Worm (Caenorhabditis elegans) whole organism, young adult: ENCODE data around the gene his-7.

ENCODE experiments used
- B0019.2 ChIP-seq: fragments of 200-800 bp; sonication (Bioruptor generic); conservative IDR thresholded peaks from 2 replicates; pipeline ENCODE4 v1.3.6; 2022; ENCODE audit warnings: missing genetic modification reagents, missing genetic modification characterization, missing compliant biosample characterization
- B0261.1 ChIP-seq: sonication (generic microtip); optimal IDR thresholded peaks from 2 replicates; lab custom pipeline; 2016; ENCODE audit warnings: mild to moderate bottlenecking, missing genetic modification characterization, moderate library complexity, missing compliant biosample characterization
- F33H1.4 ChIP-seq: fragments of 200-800 bp; sonication (Bioruptor generic); IDR thresholded peaks from 2 replicates; pipeline ENCODE4 v1.3.6; 2022; ENCODE audit warnings: missing genetic modification reagents, missing genetic modification characterization, missing compliant biosample characterization
- F57A8.1 ChIP-seq: fragments of 200-800 bp; sonication (Bioruptor generic); optimal IDR thresholded peaks from 2 replicates; lab custom pipeline; 2018; ENCODE audit warnings: mild to moderate bottlenecking, missing genetic modification characterization, moderate library complexity, missing compliant biosample characterization
- K11D2.4 ChIP-seq: fragments of 200-800 bp; sonication (Bioruptor generic); IDR thresholded peaks from 2 replicates; pipeline ENCODE4 v1.3.6; 2022; ENCODE audit warnings: missing genetic modification reagents, missing genetic modification characterization, missing compliant biosample characterization
- K12H6.12 ChIP-seq: fragments of 200-800 bp; sonication (Bioruptor generic); optimal IDR thresholded peaks from 2 replicates; lab custom pipeline; 2018; ENCODE audit warnings: mild to moderate bottlenecking, missing genetic modification characterization, missing compliant biosample characterization
- Y53G8AR.9 ChIP-seq: fragments of 200-800 bp; sonication (Bioruptor generic); conservative IDR thresholded peaks from 2 replicates; pipeline ENCODE4 v1.3.6; 2022; ENCODE audit warnings: missing genetic modification reagents, missing genetic modification characterization, missing compliant biosample characterization
- Y79H2A.3 ChIP-seq: fragments of 200-800 bp; sonication (Bioruptor generic); conservative IDR thresholded peaks from 2 replicates; pipeline ENCODE4 v1.3.6; 2022; ENCODE audit warnings: missing genetic modification reagents, missing genetic modification characterization, missing compliant biosample characterization
- ama-1 ChIP-seq, 3 experiments: fragments of 150-350 bp in 1 of 3; sonication (generic microtip) in 2 of 3; optimal IDR thresholded peaks; 2 replicates each; lab custom pipeline; 2014 to 2018; ENCODE audit warnings: missing biosample characterization in 2 of 3, missing genetic modification characterization in 2 of 3, missing genetic modification reagents in 2 of 3
- attf-5 ChIP-seq: fragments of 200-800 bp; sonication (Bioruptor generic); optimal IDR thresholded peaks from 2 replicates; lab custom pipeline; 2018; ENCODE audit warnings: mild to moderate bottlenecking, missing genetic modification characterization, missing compliant biosample characterization
- attf-6 ChIP-seq: fragments of 200-800 bp; sonication (Bioruptor generic); IDR thresholded peaks from 2 replicates; pipeline ENCODE4 v1.3.6; 2022; ENCODE audit warnings: missing genetic modification reagents, missing genetic modification characterization, missing compliant biosample characterization
- cebp-2 ChIP-seq: fragments of 200-800 bp; sonication (Bioruptor generic); IDR thresholded peaks from 2 replicates; pipeline ENCODE4 v1.3.6; 2022; ENCODE audit warnings: missing genetic modification characterization, missing compliant biosample characterization
- ceh-58 ChIP-seq: fragments of 200-800 bp; sonication (Bioruptor generic); IDR thresholded peaks from 2 replicates; pipeline ENCODE4 v1.3.6; 2022; ENCODE audit warnings: missing genetic modification characterization, missing compliant biosample characterization
- ceh-79 ChIP-seq: sonication (generic microtip); optimal IDR thresholded peaks from 2 replicates; lab custom pipeline; 2017; ENCODE audit warnings: mild to moderate bottlenecking, missing genetic modification characterization, missing compliant biosample characterization
- dpl-1 ChIP-seq: fragments of 150-350 bp; optimal IDR thresholded peaks from 2 replicates; lab custom pipeline; 2014; ENCODE audit warnings: missing biosample characterization, missing genetic modification reagents, missing genetic modification characterization
- efl-1 ChIP-seq: fragments of 150-350 bp; optimal IDR thresholded peaks from 2 replicates; lab custom pipeline; 2014; ENCODE audit warnings: missing biosample characterization, missing genetic modification reagents, missing genetic modification characterization
- egl-44 ChIP-seq: fragments of 200-800 bp; sonication (Bioruptor generic); IDR thresholded peaks from 2 replicates; pipeline ENCODE4 v1.3.6; 2022; ENCODE audit warnings: missing genetic modification reagents, missing genetic modification characterization, missing compliant biosample characterization
- egrh-3 ChIP-seq: fragments of 200-800 bp; sonication (Bioruptor generic); IDR thresholded peaks from 2 replicates; pipeline ENCODE4 v1.3.6; 2022; ENCODE audit warnings: missing genetic modification reagents, missing genetic modification characterization, missing compliant biosample characterization
- ekl-4 ChIP-seq: fragments of 200-800 bp; sonication (Bioruptor generic); IDR thresholded peaks from 2 replicates; pipeline ENCODE4 v1.3.6; 2022; ENCODE audit warnings: missing genetic modification reagents, missing genetic modification characterization, missing compliant biosample characterization
- lin-40 ChIP-seq: sonication (generic microtip); optimal IDR thresholded peaks from 2 replicates; lab custom pipeline; 2016; ENCODE audit warnings: missing genetic modification characterization, mild to moderate bottlenecking, missing compliant biosample characterization, missing genotype, missing genetic modification reagents
- madf-6 ChIP-seq: fragments of 200-800 bp; sonication (Bioruptor generic); IDR thresholded peaks from 2 replicates; pipeline ENCODE4 v1.3.6; 2022; ENCODE audit warnings: missing genetic modification reagents, missing genetic modification characterization, missing compliant biosample characterization
- mes-4 ChIP-seq: sonication (generic microtip); optimal IDR thresholded peaks from 2 replicates; lab custom pipeline; 2016; ENCODE audit warnings: missing genotype, missing genetic modification characterization, missing compliant biosample characterization
- nfyb-1 ChIP-seq: fragments of 200-800 bp; sonication (Bioruptor generic); IDR thresholded peaks from 2 replicates; pipeline ENCODE4 v1.3.6; 2022; ENCODE audit warnings: missing genetic modification reagents, missing genetic modification characterization, missing compliant biosample characterization
- nhr-120 ChIP-seq: fragments of 200-800 bp; sonication (Bioruptor generic); IDR thresholded peaks from 2 replicates; pipeline ENCODE4 v1.3.6; 2022; ENCODE audit warnings: missing genetic modification characterization, missing compliant biosample characterization
- nhr-90 ChIP-seq: sonication (generic microtip); optimal IDR thresholded peaks from 2 replicates; lab custom pipeline; 2016; ENCODE audit warnings: missing genotype, mild to moderate bottlenecking, missing genetic modification characterization, missing compliant biosample characterization
- pha-4 ChIP-seq: fragments of 150-350 bp; sonication (generic microtip); optimal IDR thresholded peaks from 2 replicates; lab custom pipeline; 2014; ENCODE audit warnings: missing biosample characterization, missing genetic modification reagents, missing genetic modification characterization
- rcor-1 ChIP-seq: fragments of 200-800 bp; sonication (Bioruptor generic); IDR thresholded peaks from 2 replicates; pipeline ENCODE4 v1.3.6; 2022; ENCODE audit warnings: missing genetic modification reagents, missing genetic modification characterization, missing compliant biosample characterization
- rec-8 ChIP-seq, 2 experiments: sonication (generic microtip); optimal IDR thresholded peaks; 2 replicates each; lab custom pipeline; 2016; ENCODE audit warnings: mild to moderate bottlenecking in 2 of 2, missing genetic modification characterization in 2 of 2, missing genetic modification reagents in 2 of 2, missing genotype in 2 of 2, missing biosample characterization in 1 of 2, missing compliant biosample characterization in 1 of 2, moderate library complexity in 1 of 2
- sea-2 ChIP-seq: fragments of 200-800 bp; sonication (Bioruptor generic); IDR thresholded peaks from 2 replicates; pipeline ENCODE4 v1.3.6; 2022; ENCODE audit warnings: missing genetic modification characterization, missing compliant biosample characterization
- snpc-1.3 ChIP-seq: sonication (generic microtip); optimal IDR thresholded peaks from 2 replicates; lab custom pipeline; 2017; ENCODE audit warnings: missing genetic modification characterization, mild to moderate bottlenecking, missing compliant biosample characterization, antibody characterized with exemption, moderate library complexity, missing genotype, missing genetic modification reagents; ENCODE audit not compliant: insufficient read depth
- snpc-4 ChIP-seq, 5 experiments: fragments of 150-350 bp in 1 of 5; sonication (generic microtip) in 4 of 5; optimal IDR thresholded peaks; 2 replicates each; lab custom pipeline; 2014 to 2018; ENCODE audit warnings: missing genetic modification characterization in 5 of 5, missing biosample characterization in 3 of 5, antibody characterized with exemption in 2 of 5, mild to moderate bottlenecking in 2 of 5, missing compliant biosample characterization in 2 of 5, missing genotype in 2 of 5, moderate library complexity in 2 of 5, missing genetic modification reagents in 1 of 5
- somi-1 ChIP-seq: fragments of 200-800 bp; sonication (Bioruptor generic); optimal IDR thresholded peaks from 2 replicates; lab custom pipeline; 2018; ENCODE audit warnings: mild to moderate bottlenecking, missing genetic modification characterization, missing compliant biosample characterization
- tbp1 ChIP-seq: fragments of 200-800 bp; sonication (Bioruptor generic); optimal IDR thresholded peaks from 2 replicates; lab custom pipeline; 2018; ENCODE audit warnings: mild to moderate bottlenecking, missing genetic modification characterization, missing compliant biosample characterization
- tbx-9 ChIP-seq: sonication (generic microtip); optimal IDR thresholded peaks from 2 replicates; lab custom pipeline; 2016; ENCODE audit warnings: borderline replicate concordance, missing genetic modification characterization, inconsistent platforms, missing compliant biosample characterization
- tlf-1 ChIP-seq: fragments of 200-800 bp; sonication (Bioruptor generic); optimal IDR thresholded peaks from 2 replicates; lab custom pipeline; 2018; ENCODE audit warnings: mild to moderate bottlenecking, missing genetic modification characterization, missing compliant biosample characterization
- unc-62 ChIP-seq: fragments of 150-350 bp; optimal IDR thresholded peaks from 2 replicates; lab custom pipeline; 2014; ENCODE audit warnings: missing biosample characterization, missing genetic modification reagents, missing genetic modification characterization
- zfh-2 ChIP-seq: fragments of 200-800 bp; sonication (Bioruptor generic); conservative IDR thresholded peaks from 2 replicates; pipeline ENCODE4 v1.3.6; 2022; ENCODE audit warnings: missing genetic modification reagents, missing genetic modification characterization, missing compliant biosample characterization
- zim-3 ChIP-seq: sonication (generic microtip); optimal IDR thresholded peaks from 2 replicates; lab custom pipeline; 2017; ENCODE audit warnings: mild to moderate bottlenecking, missing genetic modification characterization, moderate library complexity, missing compliant biosample characterization
- ztf-28 ChIP-seq: fragments of 200-800 bp; sonication (Bioruptor generic); IDR thresholded peaks from 2 replicates; pipeline ENCODE4 v1.3.6; 2022; ENCODE audit warnings: missing genetic modification reagents, missing genetic modification characterization, missing compliant biosample characterization

Gene his-7

DNA sequence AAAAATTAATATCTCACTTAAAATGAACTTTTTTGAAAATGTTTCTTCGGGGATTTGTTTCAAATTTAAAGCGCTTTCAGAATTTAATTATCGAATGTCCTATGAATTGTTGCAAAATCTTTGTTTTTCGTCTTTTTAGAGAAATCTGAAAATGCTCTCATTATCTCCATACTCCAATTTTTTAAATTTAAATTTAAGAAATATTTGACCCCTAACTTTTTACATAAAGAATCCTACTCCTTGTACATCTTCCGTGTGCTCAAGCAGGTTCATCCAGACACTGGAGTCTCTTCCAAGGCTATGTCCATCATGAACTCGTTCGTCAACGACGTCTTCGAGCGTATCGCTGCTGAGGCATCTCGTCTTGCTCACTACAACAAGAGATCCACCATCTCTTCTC is 3.0 kb downstream of the his-7 start, which contains the start of gene his-39:
Gene his-39, plus strand, starts transcription at position 301 of the 400 bp plus-strand sequence.
- TF ChIP-seq lin-40 (tag; lab: Kevin White, UChicago), result no peak
- no peak for TF ChIP-seq rcor-1 (GFP tag; lab: Robert Waterston, UW)
- no peak for TF ChIP-seq madf-6 (GFP tag; lab: Robert Waterston, UW)
- TF ChIP-seq rec-8 (tag; optimal IDR thresholded peaks at IDR 0.05; lab: Kevin White, UChicago), result no peak
- TF ChIP-seq Y79H2A.3, result no peak
- TF ChIP-seq nfyb-1 (GFP tag; lab: Robert Waterston, UW), result no peak
- TF ChIP-seq somi-1, result no peak

DNA sequence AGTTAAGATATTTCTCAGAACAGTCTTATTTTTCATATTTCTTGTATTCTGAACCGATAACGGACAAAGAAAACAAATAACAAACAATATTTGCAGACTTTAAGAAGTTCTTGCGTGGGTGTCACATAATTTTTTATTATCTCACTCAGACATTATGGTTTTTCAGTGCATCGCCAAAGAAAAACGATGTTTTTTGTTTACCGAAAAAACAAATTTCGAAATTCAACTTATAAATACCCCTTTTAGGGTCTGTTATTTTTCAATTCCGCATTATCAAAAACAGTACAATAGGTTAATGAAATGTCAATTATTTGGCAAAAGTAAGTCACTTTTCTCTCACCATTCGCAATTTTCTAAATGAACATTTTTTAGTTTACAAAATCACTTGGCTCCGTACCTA is 3.9 kb downstream of the his-7 start, which contains the start of gene otpl-4:
Gene otpl-4, plus strand, starts transcription at position 301 of the 400 bp plus-strand sequence.
- no peak for TF ChIP-seq tbp1
- no peak for TF ChIP-seq ceh-58 (GFP tag; lab: Robert Waterston, UW)
- no peak for TF ChIP-seq K12H6.12 (tag; lab: Kevin White, UChicago)
- TF ChIP-seq attf-6 (GFP tag; lab: Robert Waterston, UW), result no peak
- no peak for TF ChIP-seq K11D2.4
- TF ChIP-seq ekl-4, result no peak
- TF ChIP-seq B0019.2 (GFP tag; lab: Robert Waterston, UW), result no peak
- no peak for TF ChIP-seq zim-3 (tag; lab: Kevin White, UChicago)
- TF ChIP-seq tbx-9 (tag; lab: Kevin White, UChicago), result no peak
- TF ChIP-seq nhr-120 (GFP tag; lab: Robert Waterston, UW), result no peak
- TF ChIP-seq nhr-90 (tag; lab: Kevin White, UChicago), result no peak
- TF ChIP-seq snpc-1.3 (tag; lab: Kevin White, UChicago), result no peak
- no peak for TF ChIP-seq mes-4 (tag; lab: Kevin White, UChicago)
- TF ChIP-seq cebp-2 (GFP tag; lab: Robert Waterston, UW), result no peak
- TF ChIP-seq ztf-28 (GFP tag; lab: Robert Waterston, UW), result no peak
- no peak for TF ChIP-seq egl-44 (GFP tag; lab: Robert Waterston, UW)

DNA sequence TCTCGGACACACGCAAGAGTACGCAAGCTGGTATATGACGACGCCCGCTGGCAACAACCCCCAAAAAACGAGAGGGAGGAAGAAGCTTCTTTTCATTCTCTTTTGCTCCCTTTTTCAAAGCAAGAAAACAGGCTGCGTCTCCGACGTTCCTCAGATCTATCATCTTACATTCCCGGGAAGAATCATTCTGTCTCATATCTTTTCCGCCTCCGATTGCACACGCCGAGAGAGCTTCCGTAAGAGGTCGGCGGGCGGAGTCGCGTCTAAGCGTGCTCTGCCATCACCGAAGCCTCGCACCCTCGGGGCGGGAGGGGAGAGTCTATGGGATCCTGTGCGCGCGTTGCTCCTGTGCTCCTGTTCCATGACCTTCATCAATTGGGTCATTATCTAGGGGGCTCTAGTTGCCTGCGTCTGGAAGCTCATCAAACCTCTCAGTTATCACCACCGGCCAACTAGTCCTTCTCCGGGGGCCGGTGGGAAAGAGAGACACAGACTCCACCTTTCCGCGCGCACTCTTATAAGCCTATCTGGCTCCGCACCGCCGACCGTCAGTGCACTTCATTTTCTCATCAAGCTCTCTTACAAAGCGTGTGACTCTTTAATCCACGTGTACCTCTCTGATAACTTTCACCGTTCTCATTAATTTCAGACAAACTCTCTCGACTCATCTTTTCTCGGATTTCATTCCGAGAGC is 12.5 kb downstream of the his-7 start, which contains the start of the genes slc-17.8 and asns-1:
Gene slc-17.8, minus strand, starts transcription at position 51 of the 694 bp plus-strand sequence.
Gene asns-1, plus strand, starts transcription at position 644 of the 694 bp plus-strand sequence.
- TF ChIP-seq unc-62, result no peak
- TF ChIP-seq ama-1 (optimal IDR thresholded peaks at IDR 0.05; lab: Kevin White, UChicago), result no peak
- no peak for TF ChIP-seq ama-1 (GFP tag; optimal IDR thresholded peaks at IDR 0.05; lab: Kevin White, UChicago)
- no peak for TF ChIP-seq pha-4 (tag; lab: Kevin White, UChicago)
- no peak for TF ChIP-seq snpc-4 (GFP tag; optimal IDR thresholded peaks at IDR 0.05; lab: Kevin White, UChicago)
- no peak for TF ChIP-seq snpc-4 (tag; optimal IDR thresholded peaks at IDR 0.05; lab: Kevin White, UChicago)
- TF ChIP-seq Y53G8AR.9 (GFP tag; lab: Robert Waterston, UW), result no peak
- TF ChIP-seq tlf-1, result no peak
- TF ChIP-seq ceh-79 (tag; lab: Kevin White, UChicago), result no peak
- TF ChIP-seq B0261.1, result no peak
- peak; percentile 11 for TF ChIP-seq F57A8.1
- peak; percentile 84 for TF ChIP-seq zfh-2 (GFP tag; lab: Robert Waterston, UW)
- no peak for TF ChIP-seq attf-5 (GFP tag; lab: Kevin White, UChicago)
- TF ChIP-seq nfyb-1 (GFP tag; lab: Robert Waterston, UW), result no peak
- TF ChIP-seq F33H1.4, result no peak
- no peak for TF ChIP-seq efl-1 (GFP tag; lab: Kevin White, UChicago)
- TF ChIP-seq dpl-1, result no peak
- no peak for TF ChIP-seq sea-2
- peak; percentile 69; the same call in 1 of the 2 replicates for TF ChIP-seq egrh-3
- TF ChIP-seq, all 124 proteins: peak for 3
